Fruit fly (Drosophila melanogaster): ENCODE measurements around the gene nom.
A peak's percentile ranks its signal among the peaks of the same experiment; 100 is the strongest.

The nom gene

dm6 chr3R:8747871-8748775 is 25.1 kb downstream of the nom start (continued):
- TF ChIP-seq bsh (GFP tag; optimal IDR thresholded peaks at IDR 0.05) (no peak), sd (tag; optimal IDR thresholded peaks at IDR 0.05) (no peak), ap (GFP tag; IDR thresholded peaks at IDR 0.05) (no peak), ac (GFP tag; optimal IDR thresholded peaks at IDR 0.05) (no peak)

dm6 chr3R:8748776-8749126 is 25.8 kb downstream of the nom start:
- TF ChIP-seq hkb (optimal IDR thresholded peaks at IDR 0.05) (no peak), hkb (GFP tag; IDR thresholded peaks at IDR 0.05) (no peak), ac (GFP tag; optimal IDR thresholded peaks at IDR 0.05) (no peak), fd3F (GFP tag; optimal IDR thresholded peaks at IDR 0.05) (no peak), Mes4 (GFP tag; optimal IDR thresholded peaks at IDR 0.05) (no peak), Blimp-1 (GFP tag; optimal IDR thresholded peaks at IDR 0.05) (no peak), hth (optimal IDR thresholded peaks at IDR 0.05) (no peak), Spps (tag; optimal IDR thresholded peaks at IDR 0.05) (no peak), jigr1 (GFP tag; IDR thresholded peaks at IDR 0.05) (no peak)

DNA sequence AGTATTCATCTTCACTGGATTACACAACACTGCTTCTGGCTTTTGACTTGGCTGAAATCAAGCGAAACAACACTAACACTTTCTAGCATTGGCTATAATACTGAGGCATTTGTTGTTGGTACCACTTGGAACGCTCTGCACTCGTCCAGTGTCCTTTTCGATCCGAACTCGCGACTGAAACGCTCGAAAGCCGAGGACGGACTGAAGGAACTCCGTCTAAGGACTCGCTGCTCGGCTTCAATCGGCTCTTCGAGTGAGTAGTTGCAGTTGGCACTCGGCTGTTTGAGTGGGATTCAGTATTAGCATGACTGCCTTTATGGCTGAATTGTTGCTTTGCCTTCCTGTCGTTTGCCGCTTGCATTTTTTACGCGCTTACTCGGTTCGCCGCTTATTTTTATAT is 45.0 kb downstream of the nom start, which contains the start of the genes CG34135 and CG11768:
Gene CG34135, minus strand, starts transcription at position 194 of the 400 bp plus-strand sequence.
Gene CG11768, minus strand, starts transcription at position 203 of the 400 bp plus-strand sequence.
- TF ChIP-seq Hmx (GFP tag; optimal IDR thresholded peaks at IDR 0.05) (no peak), zfh1 (GFP tag; IDR thresholded peaks at IDR 0.05) (0 out of 3 replicates have a peak, but pooled peaks have one; percentile 22), CG6683 (GFP tag; optimal IDR thresholded peaks at IDR 0.05) (no peak), z (GFP tag; IDR thresholded peaks at IDR 0.05) (peak; percentile 91), CG2199 (GFP tag; IDR thresholded peaks at IDR 0.05) (no peak), Deaf1 (tag; optimal IDR thresholded peaks at IDR 0.05) (peak; percentile 94)

DNA sequence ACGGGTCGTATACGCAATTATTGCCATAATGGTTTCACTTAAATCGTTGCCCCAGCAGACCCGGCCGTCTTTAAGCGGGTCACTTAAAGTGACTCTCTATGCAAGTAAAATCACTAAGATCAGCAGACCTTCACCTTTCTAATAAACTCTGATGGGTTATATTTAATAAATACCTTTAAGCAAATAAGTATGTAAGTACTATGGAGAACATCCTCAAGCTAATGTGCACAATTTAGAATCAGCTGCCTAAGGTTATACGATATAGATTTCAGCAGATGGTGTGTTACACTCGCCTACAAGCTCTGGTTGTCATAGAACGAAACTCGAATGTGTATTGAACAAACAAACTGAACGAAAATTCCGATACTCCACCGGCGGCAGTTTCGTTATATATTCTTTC is 46.1 kb downstream of the nom start, which contains the start of gene CG8236:
Gene CG8236, plus strand, starts transcription at position 301 of the 400 bp plus-strand sequence.
- TF ChIP-seq CG17912 (GFP tag; optimal IDR thresholded peaks at IDR 0.05) (no peak), esg (GFP tag; conservative IDR thresholded peaks at IDR 0.05) (no peak), HHEX (GFP tag; optimal IDR thresholded peaks at IDR 0.05) (no peak), CG7786 (GFP tag; optimal IDR thresholded peaks at IDR 0.05) (no peak)

DNA sequence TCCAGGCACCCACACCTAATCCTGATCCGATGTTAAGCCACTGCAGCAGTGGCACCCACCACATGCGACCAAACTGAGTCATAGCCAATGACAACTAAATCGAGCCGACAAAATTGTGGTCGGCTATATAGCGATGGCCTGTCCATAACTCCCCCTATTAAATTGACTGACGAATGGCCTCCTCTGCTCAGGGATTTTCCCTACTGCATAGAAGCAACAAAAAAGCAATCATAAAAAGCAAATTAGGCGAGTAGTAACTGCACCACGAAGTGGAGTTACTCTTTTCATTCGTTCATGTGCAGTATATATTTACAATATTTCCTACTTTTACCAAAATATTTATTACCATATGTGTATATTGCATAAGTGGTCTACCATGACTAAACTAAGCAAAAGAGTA is 49.6 kb downstream of the nom start, which contains the start of gene CG13318:
Gene CG13318, minus strand, starts transcription at position 101 of the 400 bp plus-strand sequence.
- TF ChIP-seq sna (GFP tag; IDR thresholded peaks at IDR 0.05; ENCODE audit: partially characterized antibody), result no peak
- no peak for TF ChIP-seq lilli (GFP tag; optimal IDR thresholded peaks at IDR 0.05)
- TF ChIP-seq gsb-n (tag; optimal IDR thresholded peaks at IDR 0.05), result no peak
- no peak for TF ChIP-seq CG30403 (GFP tag; optimal IDR thresholded peaks at IDR 0.05)

DNA sequence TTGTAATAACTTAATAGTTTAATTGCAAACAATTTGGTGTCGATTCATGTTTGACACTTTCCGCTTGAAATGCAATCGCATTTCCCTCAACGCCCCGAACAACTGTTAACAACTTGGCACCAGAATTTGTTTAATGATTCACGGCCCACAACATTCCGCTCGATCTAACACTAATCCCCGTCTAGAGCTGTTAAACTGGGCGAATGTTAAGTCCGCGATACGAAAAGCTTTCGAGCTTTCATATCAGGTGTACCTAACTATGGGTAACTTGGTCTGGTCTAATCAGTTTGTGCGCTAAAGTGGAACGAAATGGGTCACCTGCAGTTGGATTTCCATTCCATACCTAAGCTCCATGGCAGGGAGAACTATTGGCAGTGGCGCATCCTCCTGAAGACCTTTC is 50.2 kb downstream of the nom start, which contains the start of gene CG34301:
Gene CG34301, plus strand, starts transcription at position 301 of the 400 bp plus-strand sequence.
- TF ChIP-seq tap (tag; optimal IDR thresholded peaks at IDR 0.05) (no peak), CG13287 (GFP tag; IDR thresholded peaks at IDR 0.05; ENCODE audit: partially characterized antibody) (0 out of 2 replicates have a peak, but pooled peaks have one; percentile 9), Jarid2 (GFP tag; optimal IDR thresholded peaks at IDR 0.05) (peak; percentile 13)

All from whole organism, embryonic.